Fruit fly (Drosophila melanogaster) whole organism, embryonic: ENCODE data around the gene mRpS7.
A peak's percentile ranks its signal among the peaks of the same experiment; 100 is the strongest.

ENCODE experiments used
- Abd-B ChIP-seq: fragments of 200-800 bp; sonication (Bioruptor generic); optimal IDR thresholded peaks from 2 replicates; lab custom pipeline; 2018; ENCODE audit warnings: missing biosample characterization, mild to moderate bottlenecking, missing genetic modification characterization, moderate library complexity
- Ada2b ChIP-seq: fragments of 200-800 bp; sonication (Bioruptor generic); IDR thresholded peaks from 2 replicates; pipeline ENCODE4 v1.3.6; 2022; ENCODE audit warnings: missing biosample characterization, missing genetic modification characterization
- Atf-2 ChIP-seq: fragments of 200-800 bp; sonication (Bioruptor generic); optimal IDR thresholded peaks from 2 replicates; lab custom pipeline; 2016; ENCODE audit warnings: missing biosample characterization, missing genetic modification characterization
- CG1024 ChIP-seq: fragments of 200-800 bp; sonication (Bioruptor generic); IDR thresholded peaks from 2 replicates; pipeline ENCODE4 v1.3.6; 2022; ENCODE audit warnings: missing biosample characterization, missing genetic modification characterization
- CG11696 ChIP-seq: fragments of 200-800 bp; sonication (Bioruptor generic); IDR thresholded peaks from 2 replicates; pipeline ENCODE4 v1.3.6; 2022; ENCODE audit warnings: missing biosample characterization, missing genetic modification characterization
- CG16813 ChIP-seq: fragments of 200-800 bp; sonication (Bioruptor generic); IDR thresholded peaks from 3 replicates; pipeline ENCODE4 v1.3.6; 2022; ENCODE audit warnings: missing biosample characterization, missing genetic modification characterization; ENCODE audit not compliant: partially characterized antibody
- CG17829 ChIP-seq: fragments of 200-800 bp; optimal IDR thresholded peaks from 2 replicates; lab custom pipeline; 2019; ENCODE audit warnings: missing biosample characterization, mild to moderate bottlenecking, missing genetic modification characterization, moderate library complexity
- CG18599 ChIP-seq: fragments of 200-800 bp; sonication (Bioruptor generic); optimal IDR thresholded peaks from 3 replicates; lab custom pipeline; 2017; ENCODE audit warnings: missing biosample characterization, missing genetic modification characterization, mild to moderate bottlenecking, moderate library complexity, missing genetic modification reagents
- CG2875 ChIP-seq: fragments of 200-800 bp; sonication (Bioruptor generic); optimal IDR thresholded peaks from 2 replicates; lab custom pipeline; 2017; ENCODE audit warnings: missing biosample characterization, mild to moderate bottlenecking, missing genetic modification characterization, missing genetic modification reagents
- CG3726 ChIP-seq: fragments of 200-800 bp; sonication (Bioruptor generic); IDR thresholded peaks from 3 replicates; pipeline ENCODE4, ENCODE4 v1.3.6; 2022; ENCODE audit warnings: missing biosample characterization, missing genetic modification characterization
- CG4328 ChIP-seq: fragments of 200-800 bp; sonication (Bioruptor generic); optimal IDR thresholded peaks from 3 replicates; lab custom pipeline; 2017; ENCODE audit warnings: missing biosample characterization, missing genetic modification reagents, missing genetic modification characterization
- CG4617 ChIP-seq: fragments of 200-800 bp; sonication (Bioruptor generic); optimal IDR thresholded peaks from 3 replicates; lab custom pipeline; 2016; ENCODE audit warnings: missing biosample characterization, missing genetic modification characterization, borderline replicate concordance
- CG6683 ChIP-seq: fragments of 200-800 bp; sonication (Bioruptor generic); optimal IDR thresholded peaks from 2 replicates; lab custom pipeline; 2017; ENCODE audit warnings: missing biosample characterization, mild to moderate bottlenecking, missing genetic modification characterization, missing genetic modification reagents
- CG6854 ChIP-seq: fragments of 200-800 bp; sonication (Bioruptor generic); optimal IDR thresholded peaks from 3 replicates; lab custom pipeline; 2017; ENCODE audit warnings: missing biosample characterization, mild to moderate bottlenecking, missing genetic modification characterization
- CG7357 ChIP-seq: fragments of 200-800 bp; sonication (Bioruptor generic); IDR thresholded peaks from 3 replicates; pipeline ENCODE4 v1.3.6; 2022; ENCODE audit warnings: missing biosample characterization, missing genetic modification characterization
- CG8388 ChIP-seq: fragments of 200-800 bp; sonication (Bioruptor generic); optimal IDR thresholded peaks from 2 replicates; lab custom pipeline; 2019; ENCODE audit warnings: missing biosample characterization, mild to moderate bottlenecking, missing genetic modification characterization, moderate library complexity
- Dll ChIP-seq: fragments of 200-800 bp; sonication (Bioruptor generic); IDR thresholded peaks from 4 replicates; pipeline ENCODE4 v1.3.6; 2022; ENCODE audit warnings: missing biosample characterization, missing genetic modification characterization; ENCODE audit not compliant: partially characterized antibody
- Doc3 ChIP-seq: fragments of 200-800 bp; sonication (Bioruptor generic); IDR thresholded peaks from 3 replicates; pipeline ENCODE4 v1.3.6; 2022; ENCODE audit warnings: missing biosample characterization, missing genetic modification characterization; ENCODE audit not compliant: partially characterized antibody
- Dref ChIP-seq: fragments of 200-800 bp; sonication (Bioruptor generic); IDR thresholded peaks from 2 replicates; pipeline ENCODE4 v1.3.6; 2022; ENCODE audit warnings: missing biosample characterization, missing genetic modification characterization
- Eip74EF ChIP-seq, 2 experiments: fragments of 200-800 bp in 1 of 2; fragments of >200 bp in 1 of 2; sonication (Bioruptor generic) in 1 of 2; optimal IDR thresholded peaks; 2 replicates each; lab custom pipeline; 2017 to 2019; ENCODE audit warnings: missing biosample characterization in 2 of 2, missing genetic modification characterization in 2 of 2, mild to moderate bottlenecking in 1 of 2, moderate library complexity in 1 of 2
- Kr ChIP-seq: fragments of 200-800 bp; sonication (Bioruptor generic); optimal IDR thresholded peaks from 2 replicates; lab custom pipeline; 2017; ENCODE audit warnings: missing biosample characterization, mild to moderate bottlenecking, missing genetic modification characterization
- MBD-R2 ChIP-seq: fragments of 200-800 bp; sonication (Bioruptor generic); IDR thresholded peaks from 2 replicates; pipeline ENCODE4 v1.3.6; 2022; ENCODE audit warnings: missing biosample characterization, missing genetic modification characterization
- Opbp ChIP-seq: fragments of 200-800 bp; sonication (Bioruptor generic); IDR thresholded peaks from 3 replicates; pipeline ENCODE4 v1.3.6; 2022; ENCODE audit warnings: missing biosample characterization, missing genetic modification characterization; ENCODE audit not compliant: partially characterized antibody
- Rfx ChIP-seq: fragments of 200-800 bp; sonication (Bioruptor generic); IDR thresholded peaks from 2 replicates; pipeline ENCODE4 v1.3.6; 2022; ENCODE audit warnings: missing biosample characterization, missing genetic modification characterization
- Rx ChIP-seq: fragments of 200-800 bp; sonication (Bioruptor generic); IDR thresholded peaks from 2 replicates; pipeline ENCODE4 v1.3.6; 2022; ENCODE audit warnings: missing biosample characterization, missing genetic modification characterization
- Six4 ChIP-seq: fragments of 200-800 bp; sonication (Bioruptor generic); optimal IDR thresholded peaks from 2 replicates; lab custom pipeline; 2016; ENCODE audit warnings: missing biosample characterization, missing genetic modification characterization
- Sry-δ ChIP-seq: fragments of 200-800 bp; sonication (Bioruptor generic); optimal IDR thresholded peaks from 2 replicates; lab custom pipeline; 2016; ENCODE audit warnings: missing biosample characterization, missing genetic modification characterization
- ash1 ChIP-seq: fragments of 200-800 bp; sonication (Bioruptor generic); optimal IDR thresholded peaks from 2 replicates; lab custom pipeline; 2018; ENCODE audit warnings: missing biosample characterization, mild to moderate bottlenecking, missing genetic modification characterization
- cad ChIP-seq: fragments of >200 bp; optimal IDR thresholded peaks from 2 replicates; lab custom pipeline; 2017; ENCODE audit warnings: missing biosample characterization, missing genetic modification characterization
- corto ChIP-seq: fragments of 200-800 bp; sonication (Bioruptor generic); optimal IDR thresholded peaks from 2 replicates; lab custom pipeline; 2016; ENCODE audit warnings: missing biosample characterization, mild to moderate bottlenecking, missing genetic modification characterization, moderate library complexity
- dan ChIP-seq: fragments of 200-800 bp; sonication (Bioruptor generic); IDR thresholded peaks from 2 replicates; pipeline ENCODE4 v1.3.6; 2022; ENCODE audit warnings: missing biosample characterization, missing genetic modification characterization
- dpn ChIP-seq, 2 experiments: fragments of 200-800 bp; sonication (Bioruptor generic); optimal IDR thresholded peaks; 3 replicates each; lab custom pipeline; 2016; ENCODE audit warnings: missing biosample characterization in 2 of 2, missing genetic modification characterization in 2 of 2
- dysf ChIP-seq: fragments of 200-800 bp; sonication (Bioruptor generic); IDR thresholded peaks from 3 replicates; pipeline ENCODE4 v1.3.6; 2022; ENCODE audit warnings: missing biosample characterization, missing genetic modification characterization
- ewg ChIP-seq: fragments of 200-800 bp; sonication (Bioruptor generic); optimal IDR thresholded peaks from 3 replicates; lab custom pipeline; 2017; ENCODE audit warnings: mild to moderate bottlenecking, missing biosample characterization, missing genetic modification reagents, missing genetic modification characterization
- fd3F ChIP-seq: fragments of 200-800 bp; sonication (Bioruptor generic); optimal IDR thresholded peaks from 2 replicates; lab custom pipeline; 2018; ENCODE audit warnings: missing biosample characterization, mild to moderate bottlenecking, missing genetic modification characterization, moderate library complexity
- gcm ChIP-seq: fragments of 200-800 bp; sonication (Bioruptor generic); optimal IDR thresholded peaks from 2 replicates; lab custom pipeline; 2019; ENCODE audit warnings: missing biosample characterization, mild to moderate bottlenecking, missing genetic modification characterization, moderate library complexity
- gfzf ChIP-seq: fragments of 200-800 bp; sonication (Bioruptor generic); optimal IDR thresholded peaks from 2 replicates; lab custom pipeline; 2016; ENCODE audit warnings: missing biosample characterization, mild to moderate bottlenecking, missing genetic modification characterization, moderate library complexity
- jing ChIP-seq: fragments of 200-800 bp; sonication (Bioruptor generic); optimal IDR thresholded peaks from 2 replicates; lab custom pipeline; 2018; ENCODE audit warnings: missing biosample characterization, mild to moderate bottlenecking, missing genetic modification characterization
- kah ChIP-seq: fragments of 200-800 bp; sonication (Bioruptor generic); optimal IDR thresholded peaks from 2 replicates; lab custom pipeline; 2018; ENCODE audit warnings: missing biosample characterization, mild to moderate bottlenecking, missing genetic modification characterization
- kni ChIP-seq: fragments of 200-800 bp; sonication (Bioruptor generic); optimal IDR thresholded peaks from 3 replicates; lab custom pipeline; 2017; ENCODE audit warnings: mild to moderate bottlenecking, missing biosample characterization, missing genetic modification reagents, missing genetic modification characterization
- knrl ChIP-seq: fragments of 200-800 bp; sonication (Bioruptor generic); IDR thresholded peaks from 3 replicates; pipeline ENCODE4 v1.3.6; 2022; ENCODE audit warnings: missing biosample characterization, missing genetic modification characterization; ENCODE audit not compliant: partially characterized antibody
- mld ChIP-seq: fragments of 200-800 bp; sonication (Bioruptor generic); IDR thresholded peaks from 3 replicates; pipeline ENCODE4 v1.3.6; 2022; ENCODE audit warnings: missing biosample characterization, missing genetic modification characterization; ENCODE audit not compliant: partially characterized antibody
- nerfin-2 ChIP-seq: fragments of 200-800 bp; sonication (Bioruptor generic); IDR thresholded peaks from 2 replicates; pipeline ENCODE4 v1.3.6; 2022; ENCODE audit warnings: missing biosample characterization, missing genetic modification characterization; ENCODE audit not compliant: partially characterized antibody
- onecut ChIP-seq: fragments of 200-800 bp; sonication (Bioruptor generic); IDR thresholded peaks from 2 replicates; pipeline ENCODE4 v1.3.6; 2022; ENCODE audit warnings: missing biosample characterization, missing genetic modification characterization
- p53 ChIP-seq: fragments of 200-800 bp; sonication (Bioruptor generic); optimal IDR thresholded peaks from 2 replicates; lab custom pipeline; 2016; ENCODE audit warnings: missing biosample characterization, missing genetic modification characterization
- pfk ChIP-seq: fragments of 200-800 bp; sonication (Bioruptor generic); optimal IDR thresholded peaks from 2 replicates; lab custom pipeline; 2018; ENCODE audit warnings: missing biosample characterization, mild to moderate bottlenecking, missing genetic modification characterization, moderate library complexity
- pros ChIP-seq: fragments of 200-800 bp; sonication (Bioruptor generic); optimal IDR thresholded peaks from 3 replicates; lab custom pipeline; 2019; ENCODE audit warnings: missing biosample characterization, mild to moderate bottlenecking, missing genetic modification characterization, moderate library complexity
- schlank ChIP-seq: fragments of 200-800 bp; sonication (Bioruptor generic); optimal IDR thresholded peaks from 2 replicates; lab custom pipeline; 2018; ENCODE audit warnings: missing biosample characterization, mild to moderate bottlenecking, missing genetic modification characterization
- tin ChIP-seq: fragments of 200-800 bp; sonication (Bioruptor generic); optimal IDR thresholded peaks from 3 replicates; lab custom pipeline; 2016; ENCODE audit warnings: missing biosample characterization, missing genetic modification characterization
- z ChIP-seq: fragments of 200-800 bp; sonication (Bioruptor generic); IDR thresholded peaks from 3 replicates; pipeline ENCODE4 v1.3.6; 2022; ENCODE audit warnings: missing biosample characterization, missing genetic modification characterization

Gene mRpS7

dm6 chr2L:10418981-10419380 is 32.5 kb downstream of the mRpS7 start, which contains the start of gene RfC3 (continued):
- peak; percentile 51; the same call in 1 of the 2 replicates for TF ChIP-seq MBD-R2 (GFP tag; lab: Robert Waterston, UW)
- no peak for TF ChIP-seq Six4 (GFP tag; lab: Kevin White, UChicago)
- TF ChIP-seq Opbp (GFP tag; lab: Robert Waterston, UW) = peak; percentile 73; the same call in 2 of the 3 replicates
- TF ChIP-seq Abd-B (GFP tag; lab: Kevin White, UChicago) = no peak
- no peak for TF ChIP-seq CG7357 (GFP tag; lab: Robert Waterston, UW)
- peak; percentile 94 for TF ChIP-seq nerfin-2 (GFP tag; lab: Robert Waterston, UW)
- no peak for TF ChIP-seq Atf-2 (GFP tag; lab: Kevin White, UChicago)
- TF ChIP-seq pfk = peak; percentile 48
- no peak for TF ChIP-seq CG6854 (GFP tag; lab: Kevin White, UChicago)
- TF ChIP-seq CG2875 (GFP tag; lab: Kevin White, UChicago) = no peak
- TF ChIP-seq kah (GFP tag; lab: Kevin White, UChicago) = peak; percentile 62
- peak; percentile 95 for TF ChIP-seq Dref
- no peak for TF ChIP-seq schlank (tag; lab: Kevin White, UChicago)
- peak; percentile 72; the same call in 2 of the 3 replicates for TF ChIP-seq CG16813 (GFP tag; lab: Robert Waterston, UW)
- no peak for TF ChIP-seq Rx (GFP tag; lab: Robert Waterston, UW)
- peak; percentile 85 for TF ChIP-seq Dll (GFP tag; lab: Robert Waterston, UW)
- TF ChIP-seq CG18599 (GFP tag; lab: Kevin White, UChicago) = no peak
- no peak for TF ChIP-seq gcm
- TF ChIP-seq CG11696 (GFP tag; lab: Robert Waterston, UW) = no peak
- TF ChIP-seq fd3F = no peak
- TF ChIP-seq knrl (GFP tag; lab: Robert Waterston, UW) = peak; percentile 59; the same call in 2 of the 3 replicates
- TF ChIP-seq kni (GFP tag; lab: Kevin White, UChicago) = no peak
- TF ChIP-seq pros = no peak
- TF ChIP-seq CG8388 = no peak
- TF ChIP-seq onecut (GFP tag; lab: Robert Waterston, UW) = peak; percentile 54; the same call in 1 of the 2 replicates
- no peak for TF ChIP-seq dan (GFP tag; lab: Robert Waterston, UW)
- no peak for TF ChIP-seq z
- no peak for TF ChIP-seq jing (GFP tag; lab: Kevin White, UChicago)
- TF ChIP-seq Eip74EF (GFP tag; optimal IDR thresholded peaks at IDR 0.05; lab: Kevin White, UChicago) = no peak
- TF ChIP-seq CG17829 (tag; lab: Kevin White, UChicago) = peak; percentile 2
- TF ChIP-seq ash1 (GFP tag; lab: Kevin White, UChicago) = no peak
- TF ChIP-seq cad = no peak
- peak; percentile 94 for TF ChIP-seq mld
- no peak for TF ChIP-seq Kr (GFP tag; lab: Kevin White, UChicago)
- no peak for TF ChIP-seq corto (GFP tag; lab: Kevin White, UChicago)
- TF ChIP-seq gfzf (GFP tag; lab: Kevin White, UChicago) = no peak
- TF ChIP-seq p53 = no peak
- peak; percentile 75 for TF ChIP-seq Doc3 (GFP tag; lab: Robert Waterston, UW)
- no peak for TF ChIP-seq dpn (GFP tag; optimal IDR thresholded peaks at IDR 0.05; lab: Kevin White, UChicago)
- no peak for TF ChIP-seq CG1024 (GFP tag; lab: Robert Waterston, UW)
- no peak for TF ChIP-seq Ada2b (GFP tag; lab: Robert Waterston, UW)
- TF ChIP-seq ewg (GFP tag; lab: Kevin White, UChicago) = no peak
- no peak for TF ChIP-seq tin (GFP tag; lab: Kevin White, UChicago)
- TF ChIP-seq dysf = no peak
- TF ChIP-seq CG6683 (GFP tag; lab: Kevin White, UChicago) = no peak
- peak; percentile 31 for TF ChIP-seq Sry-δ (GFP tag; lab: Kevin White, UChicago)
- TF ChIP-seq Rfx = no peak
- TF ChIP-seq CG3726 (GFP tag; lab: Robert Waterston, UW) = no peak
- no peak for TF ChIP-seq CG4328 (GFP tag; lab: Kevin White, UChicago)
- TF ChIP-seq CG4617 (GFP tag; lab: Kevin White, UChicago) = no peak
